Worm (Caenorhabditis elegans): Measurements from ENCODE around the gene fbxc-15.

ce11 chrII:948091-948490 lies 31.1 kb upstream of the fbxc-15 start, which contains the start of gene fbxc-32:
- TF ChIP-seq klf-2 (GFP tag; conservative IDR thresholded peaks at IDR 0.05): no peak
- TF ChIP-seq flt-1 (GFP tag; IDR thresholded peaks at IDR 0.05): no peak
- no peak for TF ChIP-seq tab-1 (GFP tag; IDR thresholded peaks at IDR 0.05)
- no peak for TF ChIP-seq ref-1 (GFP tag; conservative IDR thresholded peaks at IDR 0.05)
- no peak for TF ChIP-seq med-1 (GFP tag; optimal IDR thresholded peaks at IDR 0.05; ENCODE audit: insufficient read depth)
- TF ChIP-seq cog-1 (tag; optimal IDR thresholded peaks at IDR 0.05): no peak
- TF ChIP-seq ztf-29 (GFP tag; IDR thresholded peaks at IDR 0.05): no peak
- TF ChIP-seq T22C8.4 (GFP tag; IDR thresholded peaks at IDR 0.05): no peak

Measured in whole organism, midembryonic.